Worm (Caenorhabditis elegans) whole organism, L4 larva: Measurements from ENCODE around the gene F29C4.4.
A peak's percentile ranks its signal among the peaks of the same experiment; 100 is the strongest.

Experiments used
- F10B5.3 ChIP-seq: sonication (generic microtip); optimal IDR thresholded peaks from 2 replicates; lab custom pipeline; 2016; ENCODE audit warnings: mild to moderate bottlenecking, missing genetic modification characterization, missing compliant biosample characterization
- F49E8.2 ChIP-seq: sonication (generic microtip); optimal IDR thresholded peaks from 2 replicates; lab custom pipeline; 2016; ENCODE audit warnings: missing compliant biosample characterization, mild to moderate bottlenecking, missing genetic modification characterization, borderline replicate concordance
- T20F7.1 ChIP-seq: fragments of 200-800 bp; sonication (Bioruptor generic); optimal IDR thresholded peaks from 2 replicates; lab custom pipeline; 2018; ENCODE audit warnings: mild to moderate bottlenecking, missing genetic modification characterization, missing compliant biosample characterization
- Y5F2A.4 ChIP-seq: fragments of 200-800 bp; sonication (Bioruptor generic); optimal IDR thresholded peaks from 2 replicates; lab custom pipeline; 2018; ENCODE audit warnings: mild to moderate bottlenecking, missing genetic modification characterization, missing compliant biosample characterization
- ZK546.5 ChIP-seq, 2 experiments: sonication (generic microtip); optimal IDR thresholded peaks; 2 replicates each; lab custom pipeline; 2017; ENCODE audit warnings: missing biosample characterization in 2 of 2, missing genetic modification characterization in 2 of 2
- aha-1 ChIP-seq: fragments of 150-350 bp; peaks from one replicate; lab custom pipeline; 2014; ENCODE audit warnings: missing biosample characterization, missing genetic modification characterization
- arid-1 ChIP-seq: fragments of 200-800 bp; sonication (Bioruptor generic); conservative IDR thresholded peaks from 2 replicates; pipeline ENCODE4 v1.3.6; 2022; ENCODE audit warnings: missing genetic modification reagents, missing genetic modification characterization, missing compliant biosample characterization
- attf-4 ChIP-seq: sonication (generic microtip); optimal IDR thresholded peaks from 3 replicates; lab custom pipeline; 2017; ENCODE audit warnings: missing biosample characterization, missing genetic modification characterization
- ceh-20 ChIP-seq: fragments of 200-800 bp; sonication (Bioruptor generic); IDR thresholded peaks from 2 replicates; pipeline ENCODE4 v1.3.6; 2022; ENCODE audit warnings: missing genetic modification reagents, missing genetic modification characterization, missing compliant biosample characterization
- ceh-44 ChIP-seq: fragments of 200-800 bp; sonication (Bioruptor generic); IDR thresholded peaks from 2 replicates; pipeline ENCODE4 v1.3.6; 2022; ENCODE audit warnings: missing genetic modification reagents, missing genetic modification characterization, missing compliant biosample characterization
- ceh-62 ChIP-seq: sonication (generic microtip); optimal IDR thresholded peaks from 2 replicates; lab custom pipeline; 2017; ENCODE audit warnings: missing biosample characterization, missing genetic modification characterization
- daf-16 ChIP-seq, 3 experiments: sonication (generic microtip); optimal IDR thresholded peaks; 2 replicates each; lab custom pipeline; 2016 to 2017; ENCODE audit warnings: missing genetic modification characterization in 3 of 3, missing genetic modification reagents in 3 of 3, mild to moderate bottlenecking in 2 of 3, missing compliant biosample characterization in 2 of 3, missing biosample characterization in 1 of 3, moderate library complexity in 1 of 3
- daf-19 ChIP-seq: fragments of 200-800 bp; sonication (Bioruptor generic); conservative IDR thresholded peaks from 2 replicates; pipeline ENCODE4 v1.3.6; 2022; ENCODE audit warnings: missing genetic modification characterization, missing compliant biosample characterization
- dpl-1 ChIP-seq: fragments of 150-350 bp; optimal IDR thresholded peaks from 2 replicates; lab custom pipeline; 2014; ENCODE audit warnings: missing biosample characterization, missing genetic modification reagents, missing genetic modification characterization
- duxl-1 ChIP-seq: sonication (generic microtip); optimal IDR thresholded peaks from 2 replicates; lab custom pipeline; 2016; ENCODE audit warnings: mild to moderate bottlenecking, missing genetic modification characterization, moderate library complexity, missing compliant biosample characterization; ENCODE audit not compliant: poor library complexity
- egl-27 ChIP-seq: sonication (generic microtip); optimal IDR thresholded peaks from 3 replicates; lab custom pipeline; 2017; ENCODE audit warnings: missing biosample characterization, missing genetic modification reagents, missing genetic modification characterization
- fos-1 ChIP-seq: fragments of 150-350 bp; optimal IDR thresholded peaks from 2 replicates; lab custom pipeline; 2014; ENCODE audit warnings: missing biosample characterization, missing genetic modification characterization
- gei-8 ChIP-seq: fragments of 200-800 bp; sonication (Bioruptor generic); optimal IDR thresholded peaks from 2 replicates; lab custom pipeline; 2018; ENCODE audit warnings: mild to moderate bottlenecking, missing genetic modification characterization, missing compliant biosample characterization
- hlh-11 ChIP-seq: fragments of 200-800 bp; sonication (Bioruptor generic); optimal IDR thresholded peaks from 2 replicates; lab custom pipeline; 2018; ENCODE audit warnings: mild to moderate bottlenecking, missing genetic modification characterization, missing compliant biosample characterization
- hlh-30 ChIP-seq: sonication (generic microtip); optimal IDR thresholded peaks from 2 replicates; lab custom pipeline; 2017; ENCODE audit warnings: antibody characterized with exemption, mild to moderate bottlenecking, missing genetic modification characterization, missing compliant biosample characterization; ENCODE audit not compliant: insufficient read depth
- hmg-1.1 ChIP-seq: fragments of 200-800 bp; sonication (Bioruptor generic); IDR thresholded peaks from 2 replicates; pipeline ENCODE4 v1.3.6; 2022; ENCODE audit warnings: missing genetic modification reagents, missing genetic modification characterization, missing compliant biosample characterization
- lim-7 ChIP-seq: fragments of 200-800 bp; sonication (Bioruptor generic); IDR thresholded peaks from 2 replicates; pipeline ENCODE4 v1.3.6; 2022; ENCODE audit warnings: missing genetic modification characterization, missing compliant biosample characterization
- lin-29 ChIP-seq: fragments of 200-800 bp; sonication (Bioruptor generic); IDR thresholded peaks from 2 replicates; pipeline ENCODE4 v1.3.6; 2022; ENCODE audit warnings: missing genetic modification reagents, missing genetic modification characterization, missing compliant biosample characterization
- lin-38 ChIP-seq: fragments of 200-800 bp; sonication (Bioruptor generic); IDR thresholded peaks from 2 replicates; pipeline ENCODE4 v1.3.6; 2022; ENCODE audit warnings: missing genetic modification reagents, missing genetic modification characterization, missing compliant biosample characterization
- lin-39 ChIP-seq: fragments of 150-350 bp; optimal IDR thresholded peaks from 2 replicates; lab custom pipeline; 2014; ENCODE audit warnings: missing biosample characterization, missing genetic modification reagents, missing genetic modification characterization
- lsy-2 ChIP-seq, 2 experiments: fragments of 150-350 bp in 1 of 2; sonication (generic microtip) in 1 of 2; optimal IDR thresholded peaks; 2 replicates each; lab custom pipeline; 2014 to 2017; ENCODE audit warnings: missing biosample characterization in 2 of 2, missing genetic modification characterization in 2 of 2
- madf-5 ChIP-seq, 2 experiments: fragments of 200-800 bp; sonication (Bioruptor generic); IDR thresholded peaks; 2 replicates each; pipeline ENCODE4 v1.3.6; 2022; ENCODE audit warnings: missing compliant biosample characterization in 2 of 2, missing genetic modification characterization in 2 of 2
- mdl-1 ChIP-seq, 2 experiments: fragments of 150-350 bp in 1 of 2; sonication (generic microtip) in 1 of 2; optimal IDR thresholded peaks; 2 replicates each; lab custom pipeline; 2014 to 2017; ENCODE audit warnings: missing biosample characterization in 2 of 2, missing genetic modification characterization in 2 of 2
- mes-2 ChIP-seq: sonication (generic microtip); optimal IDR thresholded peaks from 2 replicates; lab custom pipeline; 2016; ENCODE audit warnings: missing genotype, mild to moderate bottlenecking, missing genetic modification characterization, missing compliant biosample characterization; ENCODE audit not compliant: poor library complexity, severe bottlenecking
- mxl-3 ChIP-seq: fragments of 200-800 bp; sonication (Bioruptor generic); optimal IDR thresholded peaks from 2 replicates; lab custom pipeline; 2018; ENCODE audit warnings: mild to moderate bottlenecking, missing genetic modification characterization, missing compliant biosample characterization
- nhr-25 ChIP-seq: sonication (generic microtip); optimal IDR thresholded peaks from 2 replicates; lab custom pipeline; 2017; ENCODE audit warnings: missing genetic modification characterization, mild to moderate bottlenecking, missing compliant biosample characterization, antibody characterized with exemption, moderate library complexity, borderline replicate concordance; ENCODE audit not compliant: insufficient read depth
- nhr-28 ChIP-seq: fragments of 150-350 bp; optimal IDR thresholded peaks from 2 replicates; lab custom pipeline; 2014; ENCODE audit warnings: missing biosample characterization, missing genetic modification characterization
- nhr-48 ChIP-seq: sonication (generic microtip); optimal IDR thresholded peaks from 2 replicates; lab custom pipeline; 2016; ENCODE audit warnings: mild to moderate bottlenecking, missing genetic modification characterization, missing compliant biosample characterization
- nhr-6 ChIP-seq: fragments of 150-350 bp; optimal IDR thresholded peaks from 2 replicates; lab custom pipeline; 2014; ENCODE audit warnings: missing biosample characterization, missing genetic modification characterization
- pha-4 ChIP-seq, 2 experiments: fragments of 150-350 bp in 1 of 2; fragments of 200-800 bp in 1 of 2; sonication (Bioruptor generic) in 1 of 2; IDR thresholded peaks in 1 of 2; optimal IDR thresholded peaks in 1 of 2; 2 replicates each; pipeline versions ENCODE4 v1.3.6 to Lab custom; 2014 to 2022; ENCODE audit warnings: missing genetic modification characterization in 2 of 2, missing genetic modification reagents in 2 of 2, missing biosample characterization in 1 of 2, missing compliant biosample characterization in 1 of 2
- php-3 ChIP-seq: fragments of 200-800 bp; sonication (Bioruptor generic); IDR thresholded peaks from 2 replicates; pipeline ENCODE4 v1.3.6; 2022; ENCODE audit warnings: missing genetic modification reagents, missing genetic modification characterization, missing compliant biosample characterization
- rbr-2 ChIP-seq: sonication (generic microtip); optimal IDR thresholded peaks from 2 replicates; lab custom pipeline; 2016; ENCODE audit warnings: missing genotype, missing genetic modification characterization, missing compliant biosample characterization
- set-16 ChIP-seq: fragments of 200-800 bp; sonication (Bioruptor generic); IDR thresholded peaks from 2 replicates; pipeline ENCODE4 v1.3.6; 2022; ENCODE audit warnings: missing genetic modification reagents, missing genetic modification characterization, missing compliant biosample characterization
- skn-1 ChIP-seq: fragments of 150-350 bp; optimal IDR thresholded peaks from 2 replicates; lab custom pipeline; 2014; ENCODE audit warnings: missing biosample characterization, missing genetic modification characterization
- unc-130 ChIP-seq: sonication (generic microtip); optimal IDR thresholded peaks from 2 replicates; lab custom pipeline; 2016; ENCODE audit warnings: missing genetic modification reagents, missing genetic modification characterization, missing compliant biosample characterization
- unc-62 ChIP-seq, 3 experiments: fragments of 150-350 bp in 1 of 3; sonication (generic microtip); optimal IDR thresholded peaks in 2 of 3; peaks in 1 of 3; 1 replicate in 1 of 3; 2 replicates in 2 of 3; lab custom pipeline; 2014 to 2017; ENCODE audit warnings: missing biosample characterization in 3 of 3, missing genetic modification characterization in 3 of 3, missing genetic modification reagents in 3 of 3, missing genotype in 1 of 3

Gene F29C4.4

ce11 chrIV:125881-126781 lies 14.7 kb downstream of the F29C4.4 start, which contains the start of the genes grld-1 and cox-6C (continued):
- TF ChIP-seq lin-29 (GFP tag; lab: Robert Waterston, UW) = no peak
- TF ChIP-seq madf-5 (GFP tag; IDR thresholded peaks at IDR 0.05; lab: Robert Waterston, UW) = no peak
- TF ChIP-seq unc-62 (GFP tag; optimal IDR thresholded peaks at IDR 0.05 in 1 of 2; lab: Kevin White, UChicago) = no peak
- TF ChIP-seq unc-62 (tag; optimal IDR thresholded peaks at IDR 0.05; lab: Kevin White, UChicago) = no peak
- no peak for TF ChIP-seq nhr-25 (tag; lab: Kevin White, UChicago)
- TF ChIP-seq ceh-62 (tag; lab: Kevin White, UChicago) = no peak
- TF ChIP-seq nhr-28 (tag; lab: Kevin White, UChicago) = peak; percentile 37
- TF ChIP-seq ceh-20 (GFP tag; lab: Robert Waterston, UW) = no peak
- TF ChIP-seq lim-7 (GFP tag; lab: Robert Waterston, UW) = no peak
- no peak for TF ChIP-seq duxl-1
- TF ChIP-seq nhr-48 (tag; lab: Kevin White, UChicago) = no peak
- TF ChIP-seq gei-8 (GFP tag; lab: Kevin White, UChicago) = no peak
- no peak for TF ChIP-seq skn-1 (tag; lab: Kevin White, UChicago)
- TF ChIP-seq arid-1 = no peak
- TF ChIP-seq Y5F2A.4 (GFP tag; lab: Kevin White, UChicago) = no peak
- no peak for TF ChIP-seq lin-39 (tag; lab: Kevin White, UChicago)
- no peak for TF ChIP-seq ZK546.5 (tag; optimal IDR thresholded peaks at IDR 0.05; lab: Kevin White, UChicago)
- TF ChIP-seq daf-19 (GFP tag; lab: Robert Waterston, UW) = no peak
- TF ChIP-seq F49E8.2 (tag; lab: Kevin White, UChicago) = no peak
- TF ChIP-seq egl-27 (tag; lab: Kevin White, UChicago) = no peak
- TF ChIP-seq, all 104 proteins: peak for 21

- no peak for TF ChIP-seq nhr-6 (tag; lab: Kevin White, UChicago)
- peak; percentile 8 for TF ChIP-seq mes-2 (tag; lab: Kevin White, UChicago)
- TF ChIP-seq mxl-3 (GFP tag; lab: Kevin White, UChicago) = peak; percentile 22
- TF ChIP-seq ceh-20 (GFP tag; lab: Robert Waterston, UW) = no peak
- TF ChIP-seq lin-38 = peak; percentile 53
- TF ChIP-seq set-16 (GFP tag; lab: Robert Waterston, UW) = peak; percentile 93
- TF ChIP-seq, all 104 proteins: peak for 4
Measured at ce11 chrIV:128525-128924, 17.0 kb downstream of the F29C4.4 start.

- peak; percentile 18 for TF ChIP-seq hlh-11 (tag; lab: Kevin White, UChicago)
- TF ChIP-seq lsy-2 (tag; optimal IDR thresholded peaks at IDR 0.05; lab: Kevin White, UChicago) = peak in 1 of 2 experiments; percentile 9
- peak; percentile 34 for TF ChIP-seq hlh-30 (tag; lab: Kevin White, UChicago)
- TF ChIP-seq rbr-2 (tag; lab: Kevin White, UChicago) = no peak
- TF ChIP-seq daf-16 (GFP tag; optimal IDR thresholded peaks at IDR 0.05; lab: Kevin White, UChicago) = no peak
- peak; percentile 46 for TF ChIP-seq daf-16 (tag; optimal IDR thresholded peaks at IDR 0.05; lab: Kevin White, UChicago)
Measured at ce11 chrIV:130150-130549, 18.7 kb downstream of the F29C4.4 start.

DNA sequence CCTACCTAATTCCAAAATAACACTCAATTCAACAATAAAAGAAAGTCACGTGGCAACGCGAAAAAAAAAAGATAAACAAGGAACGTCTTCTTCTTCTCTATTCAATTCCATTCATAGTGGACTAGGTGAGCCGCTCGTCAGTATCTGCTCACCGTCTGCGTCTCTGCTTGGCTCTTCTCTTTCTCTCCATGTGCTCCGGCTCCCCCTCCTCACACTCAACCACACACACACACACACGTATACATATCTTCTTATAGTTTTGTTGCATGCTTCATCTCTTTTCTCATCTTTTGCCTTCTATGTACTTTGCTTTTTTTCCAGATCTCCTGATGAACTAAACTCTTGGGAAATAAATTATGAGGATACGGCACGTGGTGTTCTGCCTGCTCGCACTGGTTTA lies 20.6 kb downstream of the F29C4.4 start, which contains the start of gene daf-1:
Gene daf-1, plus strand, starts transcription at position 322 of the 400 bp plus-strand sequence.
- TF ChIP-seq pha-4 (GFP tag; IDR thresholded peaks at IDR 0.05; lab: Robert Waterston, UW) (no peak), pha-4 (tag; optimal IDR thresholded peaks at IDR 0.05; lab: Kevin White, UChicago) (no peak), F49E8.2 (tag; lab: Kevin White, UChicago) (no peak), php-3 (GFP tag; lab: Robert Waterston, UW) (no peak), fos-1 (tag; lab: Kevin White, UChicago) (no peak), dpl-1 (GFP tag; lab: Kevin White, UChicago) (no peak), unc-130 (GFP tag; lab: Kevin White, UChicago) (no peak), F10B5.3 (tag; lab: Kevin White, UChicago) (no peak), mdl-1 (tag; optimal IDR thresholded peaks at IDR 0.05; lab: Kevin White, UChicago) (peak in 1 of 2 experiments; percentile 89), hmg-1.1 (GFP tag; lab: Robert Waterston, UW) (peak; percentile 69; the same call in 1 of the 2 replicates), attf-4 (tag; lab: Kevin White, UChicago) (no peak), aha-1 (peak; percentile 29), egl-27 (tag; lab: Kevin White, UChicago) (no peak), ceh-62 (tag; lab: Kevin White, UChicago) (no peak), ZK546.5 (tag; optimal IDR thresholded peaks at IDR 0.05; lab: Kevin White, UChicago) (no peak), ceh-44 (GFP tag; lab: Robert Waterston, UW) (no peak), T20F7.1 (no peak)
